Worm (Caenorhabditis elegans) whole organism, L1 larva: ENCODE measurements around the gene dpy-17.

Experiments used
- ama-1 ChIP-seq: fragments of 150-350 bp; optimal IDR thresholded peaks from 2 replicates; lab custom pipeline; 2014
- ceh-8 ChIP-seq: fragments of 200-800 bp; sonication (Bioruptor generic); optimal IDR thresholded peaks from 2 replicates; lab custom pipeline; 2018; ENCODE audit warnings: mild to moderate bottlenecking, missing genetic modification characterization, moderate library complexity, missing compliant biosample characterization
- lin-15B ChIP-seq: fragments of 150-350 bp; sonication (generic microtip); optimal IDR thresholded peaks from 3 replicates; lab custom pipeline; 2014; ENCODE audit warnings: missing biosample characterization, missing genetic modification characterization
- nhr-28 ChIP-seq: fragments of 150-350 bp; optimal IDR thresholded peaks from 2 replicates; lab custom pipeline; 2014; ENCODE audit warnings: missing biosample characterization, missing genetic modification characterization
- nhr-76 ChIP-seq: sonication (generic microtip); optimal IDR thresholded peaks from 2 replicates; lab custom pipeline; 2017; ENCODE audit warnings: missing biosample characterization, missing genetic modification characterization
- nhr-77 ChIP-seq: fragments of 150-350 bp; optimal IDR thresholded peaks from 2 replicates; lab custom pipeline; 2014; ENCODE audit warnings: missing biosample characterization, missing genetic modification characterization
- xbp-1 ChIP-seq: sonication (generic microtip); optimal IDR thresholded peaks from 2 replicates; lab custom pipeline; 2016; ENCODE audit warnings: missing genetic modification characterization, missing compliant biosample characterization

DNA sequence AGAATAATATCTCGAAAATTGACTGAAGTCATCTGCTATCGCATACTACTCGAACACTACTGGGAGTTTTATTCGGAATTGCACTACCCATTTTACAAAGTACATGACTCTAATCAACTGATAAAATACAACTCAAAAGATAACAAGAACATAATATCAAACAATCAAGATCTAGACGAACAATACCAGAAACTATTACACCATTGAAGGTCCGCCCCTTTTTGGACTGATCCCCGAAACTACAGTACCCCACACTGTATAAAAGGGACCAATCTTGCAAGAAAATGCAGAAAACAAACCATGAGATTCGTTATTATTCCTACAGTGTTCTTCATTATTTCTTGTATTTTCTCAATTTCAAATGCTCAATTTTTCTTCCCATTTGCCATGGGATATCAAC, 12.6 kb upstream of the dpy-17 start, which contains the start of gene F54D8.10:
- TF ChIP-seq ama-1 (lab: Kevin White, UChicago), result no peak
- TF ChIP-seq nhr-28 (tag; lab: Kevin White, UChicago), result no peak
- TF ChIP-seq xbp-1 (tag; lab: Kevin White, UChicago), result no peak
- no peak for TF ChIP-seq nhr-77 (tag; lab: Kevin White, UChicago)
- TF ChIP-seq lin-15B (tag; lab: Kevin White, UChicago), result no peak
- no peak for TF ChIP-seq nhr-76 (tag; lab: Kevin White, UChicago)
- TF ChIP-seq ceh-8 (GFP tag; lab: Kevin White, UChicago), result no peak
